Worm (Caenorhabditis elegans) whole organism, L1 larva: ENCODE results near the gene ZC21.8.
A peak's percentile ranks its signal among the peaks of the same experiment; 100 is the strongest.

Source experiments
- C16A3.4 ChIP-seq: fragments of 150-350 bp; optimal IDR thresholded peaks from 2 replicates; lab custom pipeline; 2014; ENCODE audit warnings: missing biosample characterization, missing genetic modification characterization
- Y116A8C.19 ChIP-seq: sonication (generic microtip); optimal IDR thresholded peaks from 2 replicates; lab custom pipeline; 2016; ENCODE audit warnings: missing compliant biosample characterization, missing genetic modification characterization, borderline replicate concordance
- aha-1 ChIP-seq: fragments of 150-350 bp; optimal IDR thresholded peaks from 2 replicates; lab custom pipeline; 2014; ENCODE audit warnings: missing biosample characterization, missing genetic modification characterization
- alr-1 ChIP-seq: fragments of 200-800 bp; sonication (Bioruptor generic); optimal IDR thresholded peaks from 2 replicates; lab custom pipeline; 2018; ENCODE audit warnings: borderline replicate concordance, mild to moderate bottlenecking, missing genetic modification characterization, missing compliant biosample characterization
- blmp-1 ChIP-seq: fragments of 150-350 bp; optimal IDR thresholded peaks from 2 replicates; lab custom pipeline; 2014; ENCODE audit warnings: missing biosample characterization, missing genetic modification characterization
- ceh-63 ChIP-seq: fragments of 200-800 bp; sonication (Bioruptor generic); optimal IDR thresholded peaks from 2 replicates; lab custom pipeline; 2018; ENCODE audit warnings: mild to moderate bottlenecking, missing genetic modification characterization, missing compliant biosample characterization
- ceh-8 ChIP-seq: fragments of 200-800 bp; sonication (Bioruptor generic); optimal IDR thresholded peaks from 2 replicates; lab custom pipeline; 2018; ENCODE audit warnings: mild to moderate bottlenecking, missing genetic modification characterization, moderate library complexity, missing compliant biosample characterization
- ceh-88 ChIP-seq: fragments of 200-800 bp; sonication (Bioruptor generic); IDR thresholded peaks from 2 replicates; pipeline ENCODE4 v1.3.6; 2022; ENCODE audit warnings: missing genetic modification characterization, missing compliant biosample characterization
- dpl-1 ChIP-seq, 3 experiments: fragments of 150-350 bp in 2 of 3; sonication (generic microtip) in 1 of 3; optimal IDR thresholded peaks; 2 replicates each; lab custom pipeline; 2014 to 2017; ENCODE audit warnings: missing biosample characterization in 3 of 3, missing genetic modification characterization in 3 of 3, missing genetic modification reagents in 3 of 3
- efl-1 ChIP-seq, 4 experiments: fragments of 150-350 bp; optimal IDR thresholded peaks in 3 of 4; peaks in 1 of 4; 1 replicate in 1 of 4; 2 replicates in 3 of 4; lab custom pipeline; 2014; ENCODE audit warnings: missing biosample characterization in 2 of 4, missing genetic modification characterization in 2 of 4, missing genetic modification reagents in 2 of 4
- elt-3 ChIP-seq, 6 experiments: fragments of 150-350 bp in 1 of 6; sonication (generic microtip); optimal IDR thresholded peaks; 2 replicates each; lab custom pipeline; 2017 to 2018; ENCODE audit warnings: missing biosample characterization in 6 of 6, missing genetic modification characterization in 6 of 6, inconsistent platforms in 1 of 6
- fkh-4 ChIP-seq: sonication (generic microtip); optimal IDR thresholded peaks from 2 replicates; lab custom pipeline; 2016; ENCODE audit warnings: missing compliant biosample characterization, missing genetic modification characterization, borderline replicate concordance
- fos-1 ChIP-seq: fragments of 150-350 bp; optimal IDR thresholded peaks from 2 replicates; lab custom pipeline; 2014; ENCODE audit warnings: missing biosample characterization, missing genetic modification characterization
- lin-14 ChIP-seq: fragments of 200-800 bp; sonication (Bioruptor generic); optimal IDR thresholded peaks from 2 replicates; lab custom pipeline; 2018; ENCODE audit warnings: mild to moderate bottlenecking, missing genetic modification characterization, moderate library complexity, missing compliant biosample characterization
- lin-15B ChIP-seq: fragments of 150-350 bp; sonication (generic microtip); optimal IDR thresholded peaks from 3 replicates; lab custom pipeline; 2014; ENCODE audit warnings: missing biosample characterization, missing genetic modification characterization
- lin-35 ChIP-seq, 2 experiments: fragments of 150-350 bp; optimal IDR thresholded peaks; 2 replicates each; lab custom pipeline; 2014; ENCODE audit warnings: missing biosample characterization in 2 of 2, missing genetic modification characterization in 2 of 2, missing genetic modification reagents in 2 of 2
- lin-39 ChIP-seq: fragments of 150-350 bp; optimal IDR thresholded peaks from 2 replicates; lab custom pipeline; 2014; ENCODE audit warnings: missing biosample characterization, missing genetic modification reagents, missing genetic modification characterization
- mdl-1 ChIP-seq, 2 experiments: fragments of 150-350 bp; optimal IDR thresholded peaks; 2 replicates each; lab custom pipeline; 2014 to 2017; ENCODE audit warnings: missing biosample characterization in 2 of 2, missing genetic modification characterization in 2 of 2, inconsistent platforms in 1 of 2
- mep-1 ChIP-seq: fragments of 150-350 bp; optimal IDR thresholded peaks from 2 replicates; lab custom pipeline; 2014; ENCODE audit warnings: missing biosample characterization, missing genetic modification characterization
- nhr-12 ChIP-seq: sonication (generic microtip); optimal IDR thresholded peaks from 2 replicates; lab custom pipeline; 2017; ENCODE audit warnings: missing biosample characterization, missing genetic modification characterization
- nhr-19 ChIP-seq: fragments of 200-800 bp; sonication (Bioruptor generic); conservative IDR thresholded peaks from 2 replicates; pipeline ENCODE4 v1.3.6; 2022; ENCODE audit warnings: missing genetic modification characterization, missing compliant biosample characterization
- nhr-76 ChIP-seq: sonication (generic microtip); optimal IDR thresholded peaks from 2 replicates; lab custom pipeline; 2017; ENCODE audit warnings: missing biosample characterization, missing genetic modification characterization
- nhr-84 ChIP-seq: sonication (generic microtip); optimal IDR thresholded peaks from 2 replicates; lab custom pipeline; 2017; ENCODE audit warnings: missing biosample characterization, missing genetic modification characterization
- nhr-85 ChIP-seq: sonication (generic microtip); peaks from one replicate; lab custom pipeline; 2016; ENCODE audit warnings: missing genetic modification characterization, inconsistent platforms, missing compliant biosample characterization
- pax-3 ChIP-seq: fragments of 200-800 bp; sonication (Bioruptor generic); optimal IDR thresholded peaks from 2 replicates; lab custom pipeline; 2018; ENCODE audit warnings: mild to moderate bottlenecking, missing genetic modification characterization, moderate library complexity, missing compliant biosample characterization
- rnt-1 ChIP-seq: sonication (generic microtip); optimal IDR thresholded peaks from 2 replicates; lab custom pipeline; 2016; ENCODE audit warnings: mild to moderate bottlenecking, missing genetic modification characterization, moderate library complexity, missing compliant biosample characterization
- skn-1 ChIP-seq: fragments of 150-350 bp; optimal IDR thresholded peaks from 2 replicates; lab custom pipeline; 2014; ENCODE audit warnings: missing biosample characterization, missing genetic modification characterization
- sptf-1 ChIP-seq: fragments of 150-350 bp; optimal IDR thresholded peaks from 2 replicates; lab custom pipeline; 2014; ENCODE audit warnings: missing biosample characterization, missing genetic modification characterization
- sup-37 ChIP-seq: fragments of 200-800 bp; sonication (Bioruptor generic); optimal IDR thresholded peaks from 2 replicates; lab custom pipeline; 2018; ENCODE audit warnings: mild to moderate bottlenecking, missing genetic modification characterization, missing compliant biosample characterization
- swsn-7 ChIP-seq: sonication (generic microtip); optimal IDR thresholded peaks from 2 replicates; lab custom pipeline; 2016; ENCODE audit warnings: missing genetic modification characterization, missing compliant biosample characterization
- tbx-2 ChIP-seq: sonication (generic microtip); optimal IDR thresholded peaks from 2 replicates; lab custom pipeline; 2016; ENCODE audit warnings: missing genetic modification characterization, missing compliant biosample characterization
- tlp-1 ChIP-seq: fragments of 150-350 bp; optimal IDR thresholded peaks from 2 replicates; lab custom pipeline; 2014; ENCODE audit warnings: missing biosample characterization, missing genetic modification characterization
- unc-86 ChIP-seq: sonication (generic microtip); optimal IDR thresholded peaks from 2 replicates; lab custom pipeline; 2016; ENCODE audit warnings: missing genetic modification characterization, missing compliant biosample characterization
- vab-15 ChIP-seq: sonication (generic microtip); optimal IDR thresholded peaks from 2 replicates; lab custom pipeline; 2017; ENCODE audit warnings: missing genotype, mild to moderate bottlenecking, missing genetic modification characterization, missing compliant biosample characterization
- xbp-1 ChIP-seq: sonication (generic microtip); optimal IDR thresholded peaks from 2 replicates; lab custom pipeline; 2016; ENCODE audit warnings: missing genetic modification characterization, missing compliant biosample characterization
- zip-4 ChIP-seq: fragments of 200-800 bp; sonication (Bioruptor generic); optimal IDR thresholded peaks from 2 replicates; lab custom pipeline; 2018; ENCODE audit warnings: mild to moderate bottlenecking, missing genetic modification characterization, moderate library complexity, missing compliant biosample characterization
- ztf-4 ChIP-seq: fragments of 150-350 bp; optimal IDR thresholded peaks from 2 replicates; lab custom pipeline; 2014; ENCODE audit warnings: missing biosample characterization, missing genetic modification characterization

Gene ZC21.8

ce11 chrIII:8509218-8509617, 10.6 kb downstream of the ZC21.8 start:
- no peak for TF ChIP-seq efl-1 (optimal IDR thresholded peaks at IDR 0.05; lab: Kevin White, UChicago)
- TF ChIP-seq efl-1 (GFP tag; optimal IDR thresholded peaks at IDR 0.05 in 1 of 2; lab: Kevin White, UChicago), result peak in 1 of 2 experiments; percentile 76
- TF ChIP-seq swsn-7, result no peak
- no peak for TF ChIP-seq alr-1

DNA sequence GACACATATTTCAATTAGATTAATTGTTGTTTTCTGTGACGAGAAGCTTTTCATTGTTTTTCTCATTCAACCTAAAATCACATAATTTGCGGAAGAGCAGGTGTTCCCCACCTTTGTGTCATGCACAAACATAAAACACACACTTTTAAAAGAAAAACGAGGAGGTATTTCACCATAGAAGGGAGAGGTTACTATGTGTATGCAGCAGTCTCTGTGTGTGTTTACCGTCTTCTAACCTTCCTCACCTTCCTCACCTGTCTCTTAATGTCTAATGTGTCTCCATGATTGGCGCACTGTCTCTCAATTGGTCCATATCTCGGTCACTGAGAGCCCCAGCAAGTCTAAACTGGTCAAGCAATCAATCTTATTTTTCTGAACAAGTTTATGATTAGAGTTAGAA, 13.4 kb downstream of the ZC21.8 start:
- TF ChIP-seq ceh-8 (GFP tag; lab: Kevin White, UChicago) (no peak), lin-14 (GFP tag; lab: Kevin White, UChicago) (peak; percentile 0), lin-35 (GFP tag; optimal IDR thresholded peaks at IDR 0.05; lab: Kevin White, UChicago) (peak in 1 of 2 experiments; percentile 15)

DNA sequence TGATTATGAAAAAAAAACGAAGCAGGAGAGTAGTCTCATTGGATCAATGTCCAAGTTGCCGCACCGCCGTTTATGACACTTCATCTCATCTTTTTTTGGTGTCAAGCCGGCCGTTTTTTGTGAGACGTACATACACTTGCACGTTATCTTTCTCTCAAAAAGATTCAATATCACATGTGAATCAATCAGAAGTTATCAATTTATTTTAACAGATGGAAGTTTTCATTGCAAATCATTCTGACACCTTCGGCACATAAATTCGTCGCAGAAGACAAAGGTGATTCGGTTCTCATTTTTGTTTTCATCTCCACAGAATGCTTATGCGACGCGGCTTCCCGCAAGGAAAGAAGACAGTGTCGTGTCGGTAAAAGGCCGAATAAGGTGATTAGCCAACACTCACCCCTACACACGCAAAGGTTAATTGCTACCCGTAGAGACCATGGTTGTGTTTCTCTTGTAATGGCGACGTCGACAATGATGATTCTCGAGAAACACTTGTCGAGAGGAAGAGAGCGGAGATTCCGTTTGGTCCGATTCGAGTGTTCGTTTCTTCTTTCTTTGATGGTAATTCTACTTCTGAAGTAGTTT, 15.5 kb downstream of the ZC21.8 start:
- TF ChIP-seq lin-15B (tag; lab: Kevin White, UChicago), result no peak
- no peak for TF ChIP-seq nhr-76 (tag; lab: Kevin White, UChicago)
- TF ChIP-seq lin-14 (GFP tag; lab: Kevin White, UChicago), result peak; percentile 36
- no peak for TF ChIP-seq efl-1 (optimal IDR thresholded peaks at IDR 0.05; lab: Kevin White, UChicago)
- TF ChIP-seq efl-1 (GFP tag; optimal IDR thresholded peaks at IDR 0.05 in 1 of 2; lab: Kevin White, UChicago), result peak in 1 of 2 experiments; percentile 91
- no peak for TF ChIP-seq skn-1
- TF ChIP-seq mep-1 (tag; lab: Kevin White, UChicago), result no peak
- TF ChIP-seq zip-4 (GFP tag; lab: Kevin White, UChicago), result no peak
- no peak for TF ChIP-seq rnt-1 (tag; lab: Kevin White, UChicago)
- TF ChIP-seq elt-3 (tag; optimal IDR thresholded peaks at IDR 0.05; lab: Kevin White, UChicago), result peak in 1 of 6 experiments; percentile 50
- peak; percentile 74 for TF ChIP-seq blmp-1
- TF ChIP-seq nhr-19 (GFP tag; lab: Robert Waterston, UW), result no peak
- no peak for TF ChIP-seq fos-1
- peak in 1 of 2 experiments; percentile 19 for TF ChIP-seq mdl-1 (tag; optimal IDR thresholded peaks at IDR 0.05; lab: Kevin White, UChicago)
- no peak for TF ChIP-seq tbx-2 (tag; lab: Kevin White, UChicago)
- TF ChIP-seq, all 84 proteins: peak for 5

ce11 chrIII:8503341-8503740, 16.4 kb downstream of the ZC21.8 start:
- TF ChIP-seq sptf-1 (no peak), aha-1 (no peak), efl-1 (optimal IDR thresholded peaks at IDR 0.05; lab: Kevin White, UChicago) (peak in 1 of 2 experiments; percentile 22), efl-1 (GFP tag; optimal IDR thresholded peaks at IDR 0.05 in 1 of 2; lab: Kevin White, UChicago) (no peak), ceh-88 (GFP tag; lab: Robert Waterston, UW) (no peak), rnt-1 (tag; lab: Kevin White, UChicago) (no peak), nhr-85 (tag; lab: Kevin White, UChicago) (peak; percentile 77), tlp-1 (tag; lab: Kevin White, UChicago) (no peak), Y116A8C.19 (tag; lab: Kevin White, UChicago) (no peak), blmp-1 (peak; percentile 71), xbp-1 (no peak), vab-15 (tag; lab: Kevin White, UChicago) (no peak), elt-3 (tag; optimal IDR thresholded peaks at IDR 0.05; lab: Kevin White, UChicago) (no peak), sup-37 (GFP tag; lab: Kevin White, UChicago) (no peak), unc-86 (tag; lab: Kevin White, UChicago) (peak; percentile 36), fkh-4 (tag; lab: Kevin White, UChicago) (no peak), lin-14 (GFP tag; lab: Kevin White, UChicago) (peak; percentile 44), nhr-12 (tag; lab: Kevin White, UChicago) (no peak)

- TF ChIP-seq pax-3 (no peak), nhr-84 (tag; lab: Kevin White, UChicago) (no peak), dpl-1 (GFP tag; optimal IDR thresholded peaks at IDR 0.05; lab: Kevin White, UChicago) (no peak), nhr-85 (tag; lab: Kevin White, UChicago) (no peak), ceh-63 (GFP tag; lab: Kevin White, UChicago) (no peak), ztf-4 (tag; lab: Kevin White, UChicago) (no peak), C16A3.4 (tag; lab: Kevin White, UChicago) (no peak), unc-86 (tag; lab: Kevin White, UChicago) (no peak), nhr-19 (GFP tag; lab: Robert Waterston, UW) (no peak), lin-39 (tag; lab: Kevin White, UChicago) (no peak)
Observed at ce11 chrIII:8494708-8495107, 25.1 kb downstream of the ZC21.8 start, which contains the start of gene pac-1. Gene pac-1, plus strand, starts transcription at chrIII:8495008.
